Worm (Caenorhabditis elegans): ENCODE measurements around the gene W10C4.1.

W10C4.1 gene

DNA sequence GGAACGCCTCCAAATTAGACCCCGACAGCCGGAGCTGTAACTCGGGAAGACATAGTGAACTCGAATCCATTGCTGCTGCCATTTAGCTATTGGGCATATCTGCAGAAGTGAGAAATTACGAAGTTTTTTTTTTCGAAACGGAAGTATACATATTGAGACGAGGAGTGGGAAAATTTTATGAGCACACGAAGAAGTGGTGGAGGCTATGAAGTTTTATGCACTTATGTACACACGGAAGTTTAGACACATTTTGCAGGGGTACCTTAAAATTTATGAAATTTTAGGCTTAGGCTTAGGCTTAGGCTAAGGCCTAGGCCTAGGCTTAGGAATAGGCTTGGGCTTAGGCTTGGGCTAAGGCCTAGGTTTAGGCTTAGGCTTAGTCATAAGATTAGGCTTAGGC lies at the start of gene W10C4.1:
W10C4.1 (minus strand) TSS at position 101 of the 400 bp plus-strand sequence.
- TF ChIP-seq ref-2 (tag; optimal IDR thresholded peaks at IDR 0.05) (no peak), T23F11.4 (GFP tag; optimal IDR thresholded peaks at IDR 0.05) (no peak), nhr-11 (tag; optimal IDR thresholded peaks at IDR 0.05) (no peak), sox-2 (GFP tag; IDR thresholded peaks at IDR 0.05) (no peak), mec-3 (tag; optimal IDR thresholded peaks at IDR 0.05; ENCODE audit: borderline replicate concordance) (no peak), pat-9 (tag; optimal IDR thresholded peaks at IDR 0.05) (no peak), ceh-48 (tag; optimal IDR thresholded peaks at IDR 0.05) (no peak), pag-3 (tag; optimal IDR thresholded peaks at IDR 0.05; ENCODE audit: borderline replicate concordance) (no peak), hlh-6 (tag; optimal IDR thresholded peaks at IDR 0.05) (no peak), dmd-4 (tag; optimal IDR thresholded peaks at IDR 0.05; ENCODE audit: borderline replicate concordance) (no peak), ceh-18 (tag; optimal IDR thresholded peaks at IDR 0.05) (no peak), C38D4.7 (GFP tag; optimal IDR thresholded peaks at IDR 0.05) (no peak), K09A11.1 (tag; optimal IDR thresholded peaks at IDR 0.05; ENCODE audit: insufficient read depth) (no peak), C08G9.2 (tag; optimal IDR thresholded peaks at IDR 0.05) (no peak), Y22D7AL.16 (tag; optimal IDR thresholded peaks at IDR 0.05) (no peak), gmeb-2 (tag; optimal IDR thresholded peaks at IDR 0.05) (no peak), pha-4 (tag; optimal IDR thresholded peaks at IDR 0.05) (no peak), pqm-1 (tag; optimal IDR thresholded peaks at IDR 0.05) (no peak), syd-9 (tag; optimal IDR thresholded peaks at IDR 0.05) (no peak)

- TF ChIP-seq eyg-1 (tag; optimal IDR thresholded peaks at IDR 0.05) (no peak), ceh-9 (tag; optimal IDR thresholded peaks at IDR 0.05) (no peak)
Observed at ce11 chrIII:254235-254634, 47.3 kb upstream of the W10C4.1 start, which contains the start of gene Y50D7A.3. Gene Y50D7A.3, plus strand, starts transcription at chrIII:254535.

- TF ChIP-seq lin-11 (tag; optimal IDR thresholded peaks at IDR 0.05) (no peak), npax-4 (tag; optimal IDR thresholded peaks at IDR 0.05) (no peak), ceh-22 (tag; optimal IDR thresholded peaks at IDR 0.05) (no peak), K09A11.1 (tag; optimal IDR thresholded peaks at IDR 0.05; ENCODE audit: insufficient read depth) (no peak), unc-86 (tag; optimal IDR thresholded peaks at IDR 0.05) (no peak), ttx-3 (tag; optimal IDR thresholded peaks at IDR 0.05) (no peak), pax-1 (tag; optimal IDR thresholded peaks at IDR 0.05) (no peak), ref-2 (tag; optimal IDR thresholded peaks at IDR 0.05) (no peak), fkh-6 (tag; optimal IDR thresholded peaks at IDR 0.05) (no peak), hlh-15 (tag; optimal IDR thresholded peaks at IDR 0.05) (no peak), nfya-1 (tag; optimal IDR thresholded peaks at IDR 0.05) (no peak), ets-4 (tag; optimal IDR thresholded peaks at IDR 0.05) (no peak), hlh-30 (tag; optimal IDR thresholded peaks at IDR 0.05; ENCODE audit: insufficient read depth) (no peak), ceh-9 (tag; optimal IDR thresholded peaks at IDR 0.05) (no peak), ahr-1 (tag; optimal IDR thresholded peaks at IDR 0.05) (no peak), madf-2 (tag; optimal IDR thresholded peaks at IDR 0.05) (no peak), hlh-8 (tag; optimal IDR thresholded peaks at IDR 0.05) (no peak), pat-9 (tag; optimal IDR thresholded peaks at IDR 0.05) (no peak)
Observed at ce11 chrIII:251410-251809, 44.5 kb upstream of the W10C4.1 start.

- TF ChIP-seq C38D4.7 (GFP tag; optimal IDR thresholded peaks at IDR 0.05), result no peak
- no peak for TF ChIP-seq nhr-232 (tag; optimal IDR thresholded peaks at IDR 0.05)
Observed at ce11 chrIII:235544-235943, 28.6 kb upstream of the W10C4.1 start, which contains the start of gene hpo-29. Gene hpo-29, plus strand, starts transcription at chrIII:235844.

- TF ChIP-seq F13H6.1 (tag; optimal IDR thresholded peaks at IDR 0.05) (no peak), fkh-10 (GFP tag; optimal IDR thresholded peaks at IDR 0.05) (no peak), fkh-6 (tag; optimal IDR thresholded peaks at IDR 0.05) (no peak), ama-1 (optimal IDR thresholded peaks at IDR 0.05) (no peak), ceh-34 (tag; optimal IDR thresholded peaks at IDR 0.05) (no peak), T23F11.4 (GFP tag; optimal IDR thresholded peaks at IDR 0.05) (no peak), ceh-30 (tag; optimal IDR thresholded peaks at IDR 0.05) (peak; percentile 15), ceh-19 (GFP tag; optimal IDR thresholded peaks at IDR 0.05) (no peak), unc-42 (tag; optimal IDR thresholded peaks at IDR 0.05) (peak; percentile 42), ceh-14 (tag; optimal IDR thresholded peaks at IDR 0.05) (peak; percentile 1), sox-4 (tag; optimal IDR thresholded peaks at IDR 0.05) (no peak), tbx-7 (tag; optimal IDR thresholded peaks at IDR 0.05) (no peak), syd-9 (tag; optimal IDR thresholded peaks at IDR 0.05) (no peak), madf-2 (tag; optimal IDR thresholded peaks at IDR 0.05) (no peak), npax-4 (tag; optimal IDR thresholded peaks at IDR 0.05) (no peak), che-1 (tag; optimal IDR thresholded peaks at IDR 0.05) (no peak), pat-9 (tag; optimal IDR thresholded peaks at IDR 0.05) (peak; percentile 38), gmeb-2 (tag; optimal IDR thresholded peaks at IDR 0.05) (no peak)
Observed at ce11 chrIII:235115-235514, 28.2 kb upstream of the W10C4.1 start.
